Fruit fly (Drosophila melanogaster) whole organism, adult: Measurements from ENCODE around the gene CG7275.

Experiments
- CG11617 ChIP-seq: fragments of 200-800 bp; sonication (Bioruptor generic); optimal IDR thresholded peaks from 2 replicates; lab custom pipeline; 2017; ENCODE audit warnings: mild to moderate bottlenecking, missing biosample characterization, missing genetic modification reagents, missing genetic modification characterization
- CG14711 ChIP-seq: fragments of 200-800 bp; sonication (Bioruptor generic); optimal IDR thresholded peaks from 2 replicates; lab custom pipeline; 2018; ENCODE audit warnings: missing biosample characterization, mild to moderate bottlenecking, missing genetic modification characterization, moderate library complexity
- CG33017 ChIP-seq: fragments of 200-800 bp; sonication (Bioruptor generic); optimal IDR thresholded peaks from 2 replicates; lab custom pipeline; 2018; ENCODE audit warnings: missing biosample characterization, mild to moderate bottlenecking, missing genetic modification characterization, moderate library complexity
- CG7101 ChIP-seq: fragments of 200-800 bp; sonication (Bioruptor generic); optimal IDR thresholded peaks from 2 replicates; lab custom pipeline; 2018; ENCODE audit warnings: missing biosample characterization, mild to moderate bottlenecking, missing genetic modification characterization, moderate library complexity
- Crg-1 ChIP-seq: fragments of 200-800 bp; sonication (Bioruptor generic); optimal IDR thresholded peaks from 2 replicates; lab custom pipeline; 2016; ENCODE audit warnings: missing biosample characterization, missing genetic modification characterization
- Mnt ChIP-seq: fragments of 200-800 bp; sonication (Bioruptor generic); optimal IDR thresholded peaks from 2 replicates; lab custom pipeline; 2016; ENCODE audit warnings: missing biosample characterization, mild to moderate bottlenecking, missing genetic modification characterization
- cic ChIP-seq: fragments of 200-800 bp; sonication (Bioruptor generic); optimal IDR thresholded peaks from 2 replicates; lab custom pipeline; 2017; ENCODE audit warnings: missing biosample characterization, mild to moderate bottlenecking, missing genetic modification characterization, moderate library complexity
- cnc ChIP-seq, 2 experiments: fragments of >200 bp; optimal IDR thresholded peaks; 2 replicates each; lab custom pipeline; 2017
- kay ChIP-seq: fragments of 200-800 bp; sonication (Bioruptor generic); peaks from one replicate; lab custom pipeline; 2016; ENCODE audit warnings: missing biosample characterization, missing genetic modification characterization, borderline replicate concordance
- pad ChIP-seq: fragments of 200-800 bp; sonication (Bioruptor generic); optimal IDR thresholded peaks from 3 replicates; lab custom pipeline; 2017; ENCODE audit warnings: missing biosample characterization, missing genetic modification characterization, mild to moderate bottlenecking, moderate library complexity, missing genetic modification reagents

DNA sequence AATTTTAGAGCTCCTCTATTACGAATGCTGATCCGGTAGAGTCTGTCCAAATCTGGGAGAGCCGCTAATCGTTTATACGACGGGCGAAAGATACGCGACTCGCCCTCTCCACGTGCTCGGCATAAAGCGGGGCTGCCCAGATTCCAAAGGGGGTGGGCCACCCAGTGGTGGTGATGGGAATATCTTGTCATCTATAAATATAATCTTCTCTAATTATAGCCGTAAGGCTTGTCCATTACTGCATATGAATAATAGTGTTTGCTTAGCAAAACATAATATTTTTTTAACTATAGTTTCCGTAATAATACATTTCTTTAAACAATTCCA lies 2.9 kb downstream of the CG7275 start:
- TF ChIP-seq Mnt (GFP tag; lab: Kevin White, UChicago) (peak; percentile 60), CG33017 (tag; lab: Kevin White, UChicago) (no peak), cnc (optimal IDR thresholded peaks at IDR 0.05; lab: Kevin White, UChicago) (no peak), kay (GFP tag; lab: Kevin White, UChicago) (no peak), CG14711 (tag; lab: Kevin White, UChicago) (no peak), cic (GFP tag; lab: Kevin White, UChicago) (peak; percentile 9), CG7101 (tag; lab: Kevin White, UChicago) (no peak), CG11617 (no peak), pad (GFP tag; lab: Kevin White, UChicago) (no peak), Crg-1 (GFP tag; lab: Kevin White, UChicago) (no peak)
